Fruit fly (Drosophila melanogaster) whole organism, embryonic: ENCODE measurements around the gene Cyt-c-p.

ENCODE experiments used
- B-H2 ChIP-seq: fragments of 200-800 bp; sonication (Bioruptor generic); optimal IDR thresholded peaks from 2 replicates; lab custom pipeline; 2018; ENCODE audit warnings: missing biosample characterization, mild to moderate bottlenecking, missing genetic modification characterization
- C15 ChIP-seq: fragments of 200-800 bp; sonication (Bioruptor generic); IDR thresholded peaks from 3 replicates; pipeline ENCODE4 v1.3.6; 2022; ENCODE audit warnings: missing biosample characterization, missing genetic modification characterization
- CG11247 ChIP-seq: fragments of 200-800 bp; sonication (Bioruptor generic); IDR thresholded peaks from 2 replicates; pipeline ENCODE4 v1.3.6; 2022; ENCODE audit warnings: missing biosample characterization, missing genetic modification characterization
- CG2712 ChIP-seq: fragments of 200-800 bp; optimal IDR thresholded peaks from 3 replicates; lab custom pipeline; 2019; ENCODE audit warnings: missing biosample characterization, mild to moderate bottlenecking, missing genetic modification characterization, moderate library complexity
- CG3847 ChIP-seq: fragments of 200-800 bp; sonication (Bioruptor generic); IDR thresholded peaks from 2 replicates; pipeline ENCODE4 v1.3.6; 2022; ENCODE audit warnings: missing biosample characterization, missing genetic modification characterization
- CG6689 ChIP-seq: fragments of 200-800 bp; sonication (Bioruptor generic); IDR thresholded peaks from 2 replicates; pipeline ENCODE4 v1.3.6; 2022; ENCODE audit warnings: missing biosample characterization, missing genetic modification characterization
- CG6854 ChIP-seq: fragments of 200-800 bp; sonication (Bioruptor generic); optimal IDR thresholded peaks from 3 replicates; lab custom pipeline; 2017; ENCODE audit warnings: missing biosample characterization, mild to moderate bottlenecking, missing genetic modification characterization
- CG7928 ChIP-seq: fragments of 200-800 bp; sonication (Bioruptor generic); optimal IDR thresholded peaks from 2 replicates; lab custom pipeline; 2017; ENCODE audit warnings: missing biosample characterization, mild to moderate bottlenecking, missing genetic modification characterization
- CG8765 ChIP-seq: fragments of 200-800 bp; sonication (Bioruptor generic); IDR thresholded peaks from 2 replicates; pipeline ENCODE4 v1.3.6; 2022; ENCODE audit warnings: missing biosample characterization, missing genetic modification characterization
- CG9727 ChIP-seq: fragments of 200-800 bp; sonication (Bioruptor generic); optimal IDR thresholded peaks from 3 replicates; lab custom pipeline; 2017; ENCODE audit warnings: missing biosample characterization, mild to moderate bottlenecking, missing genetic modification characterization
- CoRest ChIP-seq: fragments of 200-800 bp; sonication (Bioruptor generic); optimal IDR thresholded peaks from 3 replicates; lab custom pipeline; 2018; ENCODE audit warnings: missing biosample characterization, mild to moderate bottlenecking, missing genetic modification characterization, moderate library complexity
- Dbx ChIP-seq: fragments of 200-800 bp; sonication (Bioruptor generic); IDR thresholded peaks from 3 replicates; pipeline ENCODE4 v1.3.6; 2022; ENCODE audit warnings: missing biosample characterization, missing genetic modification characterization
- Eip74EF ChIP-seq, 2 experiments: fragments of 200-800 bp in 1 of 2; fragments of >200 bp in 1 of 2; sonication (Bioruptor generic) in 1 of 2; optimal IDR thresholded peaks; 2 replicates each; lab custom pipeline; 2017 to 2019; ENCODE audit warnings: missing biosample characterization in 2 of 2, missing genetic modification characterization in 2 of 2, mild to moderate bottlenecking in 1 of 2, moderate library complexity in 1 of 2
- Elba2 ChIP-seq: fragments of 200-800 bp; sonication (Bioruptor generic); optimal IDR thresholded peaks from 3 replicates; lab custom pipeline; 2016; ENCODE audit warnings: missing biosample characterization, missing genetic modification characterization
- Gug ChIP-seq: fragments of 200-800 bp; sonication (Bioruptor generic); IDR thresholded peaks from 4 replicates; pipeline ENCODE4 v1.3.6; 2022; ENCODE audit warnings: missing biosample characterization, missing genetic modification characterization
- Hr51 ChIP-seq, 2 experiments: fragments of 200-800 bp; sonication (Bioruptor generic); optimal IDR thresholded peaks; 2 replicates in 1 of 2; 3 replicates in 1 of 2; lab custom pipeline; 2016 to 2018; ENCODE audit warnings: missing biosample characterization in 2 of 2, missing genetic modification characterization in 2 of 2, mild to moderate bottlenecking in 1 of 2, moderate library complexity in 1 of 2
- Hsf ChIP-seq: fragments of 200-800 bp; sonication (Bioruptor generic); optimal IDR thresholded peaks from 3 replicates; lab custom pipeline; 2016; ENCODE audit warnings: missing biosample characterization, missing genetic modification characterization
- Mes4 ChIP-seq: fragments of 200-800 bp; sonication (Bioruptor generic); optimal IDR thresholded peaks from 2 replicates; lab custom pipeline; 2016; ENCODE audit warnings: missing biosample characterization, missing genetic modification characterization
- Opbp ChIP-seq: fragments of 200-800 bp; sonication (Bioruptor generic); IDR thresholded peaks from 3 replicates; pipeline ENCODE4 v1.3.6; 2022; ENCODE audit warnings: missing biosample characterization, missing genetic modification characterization; ENCODE audit not compliant: partially characterized antibody
- Ptx1 ChIP-seq: fragments of 200-800 bp; sonication (Bioruptor generic); IDR thresholded peaks from 2 replicates; pipeline ENCODE4 v1.3.6; 2022; ENCODE audit warnings: missing biosample characterization, missing genetic modification characterization
- Ssrp ChIP-seq: fragments of 200-800 bp; sonication (Bioruptor generic); optimal IDR thresholded peaks from 2 replicates; lab custom pipeline; 2018; ENCODE audit warnings: missing biosample characterization, mild to moderate bottlenecking, missing genetic modification characterization, moderate library complexity
- Stat92E ChIP-seq, 3 experiments: fragments of >200 bp in 2 of 3; fragments of 200-800 bp in 1 of 3; sonication (Bioruptor generic) in 1 of 3; optimal IDR thresholded peaks; 2 replicates each; lab custom pipeline; 2017 to 2019; ENCODE audit warnings: missing biosample characterization in 3 of 3, missing genetic modification characterization in 3 of 3, mild to moderate bottlenecking in 1 of 3, moderate library complexity in 1 of 3
- Tbp ChIP-seq: fragments of >200 bp; optimal IDR thresholded peaks from 2 replicates; lab custom pipeline; 2018; ENCODE audit warnings: missing biosample characterization, missing genetic modification characterization
- Vsx1 ChIP-seq: fragments of 200-800 bp; sonication (Bioruptor generic); optimal IDR thresholded peaks from 2 replicates; lab custom pipeline; 2017; ENCODE audit warnings: missing biosample characterization, mild to moderate bottlenecking, missing genetic modification characterization, missing genetic modification reagents
- ash1 ChIP-seq: fragments of 200-800 bp; sonication (Bioruptor generic); optimal IDR thresholded peaks from 2 replicates; lab custom pipeline; 2018; ENCODE audit warnings: missing biosample characterization, mild to moderate bottlenecking, missing genetic modification characterization
- bbx ChIP-seq: fragments of 200-800 bp; sonication (Bioruptor generic); IDR thresholded peaks from 2 replicates; pipeline ENCODE4 v1.3.6; 2022; ENCODE audit warnings: missing biosample characterization, missing genetic modification characterization; ENCODE audit not compliant: partially characterized antibody
- bsh ChIP-seq, 2 experiments: fragments of 200-800 bp; sonication (Bioruptor generic); optimal IDR thresholded peaks; 2 replicates each; lab custom pipeline; 2017 to 2018; ENCODE audit warnings: mild to moderate bottlenecking in 2 of 2, missing biosample characterization in 2 of 2, missing genetic modification characterization in 2 of 2, moderate library complexity in 1 of 2
- chn ChIP-seq: fragments of 200-800 bp; sonication (Bioruptor generic); optimal IDR thresholded peaks from 2 replicates; lab custom pipeline; 2016; ENCODE audit warnings: missing biosample characterization, missing genetic modification characterization
- corto ChIP-seq: fragments of 200-800 bp; sonication (Bioruptor generic); optimal IDR thresholded peaks from 2 replicates; lab custom pipeline; 2016; ENCODE audit warnings: missing biosample characterization, mild to moderate bottlenecking, missing genetic modification characterization, moderate library complexity
- croc ChIP-seq: fragments of 200-800 bp; sonication (Bioruptor generic); conservative IDR thresholded peaks from 3 replicates; pipeline ENCODE4 v1.3.6; 2022; ENCODE audit warnings: missing biosample characterization, missing genetic modification characterization
- dpn ChIP-seq, 2 experiments: fragments of 200-800 bp; sonication (Bioruptor generic); optimal IDR thresholded peaks; 3 replicates each; lab custom pipeline; 2016; ENCODE audit warnings: missing biosample characterization in 2 of 2, missing genetic modification characterization in 2 of 2
- en ChIP-seq: fragments of 200-800 bp; sonication (Bioruptor generic); optimal IDR thresholded peaks from 2 replicates; lab custom pipeline; 2016; ENCODE audit warnings: missing biosample characterization, missing genetic modification characterization
- ewg ChIP-seq: fragments of 200-800 bp; sonication (Bioruptor generic); optimal IDR thresholded peaks from 3 replicates; lab custom pipeline; 2017; ENCODE audit warnings: mild to moderate bottlenecking, missing biosample characterization, missing genetic modification reagents, missing genetic modification characterization
- exex ChIP-seq: fragments of 200-800 bp; sonication (Bioruptor generic); optimal IDR thresholded peaks from 4 replicates; lab custom pipeline; 2018; ENCODE audit warnings: missing biosample characterization, mild to moderate bottlenecking, missing genetic modification characterization, moderate library complexity
- fru ChIP-seq: fragments of >200 bp; optimal IDR thresholded peaks from 2 replicates; lab custom pipeline; 2017
- gce ChIP-seq: fragments of 200-800 bp; sonication (Bioruptor generic); IDR thresholded peaks from 3 replicates; pipeline ENCODE4 v1.3.6; 2022; ENCODE audit warnings: missing biosample characterization, missing genetic modification characterization
- grn ChIP-seq: fragments of 200-800 bp; sonication (Bioruptor generic); optimal IDR thresholded peaks from 3 replicates; lab custom pipeline; 2017; ENCODE audit warnings: missing biosample characterization, missing genetic modification characterization
- jing ChIP-seq: fragments of 200-800 bp; sonication (Bioruptor generic); optimal IDR thresholded peaks from 2 replicates; lab custom pipeline; 2018; ENCODE audit warnings: missing biosample characterization, mild to moderate bottlenecking, missing genetic modification characterization
- ken ChIP-seq: fragments of 200-800 bp; sonication (Bioruptor generic); IDR thresholded peaks from 3 replicates; pipeline ENCODE4 v1.3.6; 2022; ENCODE audit warnings: missing biosample characterization, missing genetic modification characterization
- lilli ChIP-seq: fragments of 200-800 bp; sonication (Bioruptor generic); optimal IDR thresholded peaks from 3 replicates; lab custom pipeline; 2016; ENCODE audit warnings: missing biosample characterization, missing genetic modification characterization
- nmo ChIP-seq: fragments of 200-800 bp; sonication (Bioruptor generic); optimal IDR thresholded peaks from 2 replicates; lab custom pipeline; 2018; ENCODE audit warnings: missing biosample characterization, mild to moderate bottlenecking, missing genetic modification characterization, moderate library complexity
- row ChIP-seq: fragments of 200-800 bp; sonication (Bioruptor generic); IDR thresholded peaks from 3 replicates; pipeline ENCODE4 v1.3.6; 2022; ENCODE audit warnings: missing biosample characterization, missing genetic modification characterization
- salm ChIP-seq: fragments of 200-800 bp; sonication (Bioruptor generic); optimal IDR thresholded peaks from 2 replicates; lab custom pipeline; 2018; ENCODE audit warnings: missing biosample characterization, mild to moderate bottlenecking, missing genetic modification characterization
- sens ChIP-seq: fragments of 200-800 bp; sonication (Bioruptor generic); peaks from one replicate; lab custom pipeline; 2016; ENCODE audit warnings: missing biosample characterization, missing genetic modification characterization
- seq ChIP-seq: fragments of 200-800 bp; sonication (Bioruptor generic); IDR thresholded peaks from 2 replicates; pipeline ENCODE4 v1.3.6; 2022; ENCODE audit warnings: missing biosample characterization, missing genetic modification characterization
- ssp ChIP-seq: fragments of 200-800 bp; sonication (Bioruptor generic); IDR thresholded peaks from 2 replicates; pipeline ENCODE4 v1.3.6; 2022; ENCODE audit warnings: missing biosample characterization, missing genetic modification characterization
- tx ChIP-seq: fragments of 200-800 bp; sonication (Bioruptor generic); optimal IDR thresholded peaks from 2 replicates; lab custom pipeline; 2016; ENCODE audit warnings: missing biosample characterization, missing genetic modification characterization
- vnd ChIP-seq: fragments of 200-800 bp; sonication (Bioruptor generic); IDR thresholded peaks from 3 replicates; pipeline ENCODE4 v1.3.6; 2022; ENCODE audit warnings: missing biosample characterization, missing genetic modification characterization; ENCODE audit not compliant: partially characterized antibody
- zf30C ChIP-seq: fragments of 200-800 bp; sonication (Bioruptor generic); optimal IDR thresholded peaks from 3 replicates; lab custom pipeline; 2018; ENCODE audit warnings: missing biosample characterization, mild to moderate bottlenecking, missing genetic modification characterization

The Cyt-c-p gene

dm6 chr2L:16706882-16707775 is 12.6 kb upstream of the Cyt-c-p start (continued):
- TF ChIP-seq salm (tag; lab: Kevin White, UChicago) (no peak), Tbp (GFP tag; lab: Kevin White, UChicago) (no peak), dpn (GFP tag; optimal IDR thresholded peaks at IDR 0.05; lab: Kevin White, UChicago) (peak in 1 of 2 experiments; percentile 36), vnd (no peak), CG3847 (GFP tag; lab: Robert Waterston, UW) (0 out of 2 replicates have a peak, but pooled peaks have one; percentile 12), Gug (GFP tag; lab: Robert Waterston, UW) (no peak), Eip74EF (GFP tag; optimal IDR thresholded peaks at IDR 0.05; lab: Kevin White, UChicago) (no peak), Hsf (GFP tag; lab: Kevin White, UChicago) (peak; percentile 40), C15 (GFP tag; lab: Robert Waterston, UW) (no peak), CG8765 (GFP tag; lab: Robert Waterston, UW) (no peak), CG7928 (GFP tag; lab: Kevin White, UChicago) (no peak), seq (no peak), exex (tag; lab: Kevin White, UChicago) (no peak), CG6689 (GFP tag; lab: Robert Waterston, UW) (no peak), Elba2 (no peak), bsh (GFP tag; optimal IDR thresholded peaks at IDR 0.05; lab: Kevin White, UChicago) (peak in 1 of 2 experiments; percentile 45), CG2712 (tag; lab: Kevin White, UChicago) (no peak), grn (GFP tag; lab: Kevin White, UChicago) (peak; percentile 54), CG11247 (GFP tag; lab: Robert Waterston, UW) (no peak), corto (GFP tag; lab: Kevin White, UChicago) (no peak), Dbx (0 out of 3 replicates have a peak, but pooled peaks have one; percentile 28), bbx (GFP tag; lab: Robert Waterston, UW) (no peak), jing (no peak), ewg (no peak), ssp (GFP tag; lab: Robert Waterston, UW) (no peak), fru (no peak), lilli (GFP tag; lab: Kevin White, UChicago) (peak; percentile 24), chn (GFP tag; lab: Kevin White, UChicago) (no peak), Hr51 (GFP tag; optimal IDR thresholded peaks at IDR 0.05; lab: Kevin White, UChicago) (peak in 1 of 2 experiments; percentile 52), CG9727 (GFP tag; lab: Kevin White, UChicago) (peak; percentile 4), croc (no peak), Vsx1 (GFP tag; lab: Kevin White, UChicago) (no peak), Stat92E (GFP tag; optimal IDR thresholded peaks at IDR 0.05; lab: Kevin White, UChicago) (peak in 1 of 3 experiments; percentile 1), Mes4 (GFP tag; lab: Kevin White, UChicago) (no peak), ken (peak; percentile 49; the same call in 2 of the 3 replicates), nmo (peak; percentile 26), sens (GFP tag; lab: Kevin White, UChicago) (peak; percentile 46), Ssrp (peak; percentile 3), Ptx1 (GFP tag; lab: Robert Waterston, UW) (peak; percentile 50), CG6854 (no peak), gce (no peak), row (peak; percentile 45; the same call in 2 of the 3 replicates), CoRest (tag; lab: Kevin White, UChicago) (no peak), Opbp (GFP tag; lab: Robert Waterston, UW) (no peak), B-H2 (no peak), ash1 (GFP tag; lab: Kevin White, UChicago) (no peak), zf30C (GFP tag; lab: Kevin White, UChicago) (no peak), en (GFP tag; lab: Kevin White, UChicago) (no peak), tx (GFP tag; lab: Kevin White, UChicago) (no peak)
